Fruit fly (Drosophila melanogaster): ENCODE data around the gene CG4116.

The CG4116 gene

dm6 chrX:3053306-3053705 lies 14.1 kb downstream of the CG4116 start (continued):
- peak; percentile 12 for TF ChIP-seq unpg (GFP tag; optimal IDR thresholded peaks at IDR 0.05)
- TF ChIP-seq Oli (tag; optimal IDR thresholded peaks at IDR 0.05): peak; percentile 8
- no peak for TF ChIP-seq sens-2 (GFP tag; IDR thresholded peaks at IDR 0.05)
- TF ChIP-seq CG10366 (GFP tag; IDR thresholded peaks at IDR 0.05): peak; percentile 19; the same call in 1 of the 2 replicates
- peak; percentile 24; the same call in 1 of the 2 replicates for TF ChIP-seq Rfx (GFP tag; IDR thresholded peaks at IDR 0.05)
- TF ChIP-seq ci (GFP tag; IDR thresholded peaks at IDR 0.05): 0 out of 3 replicates have a peak, but pooled peaks have one; percentile 12
- peak; percentile 31; the same call in 1 of the 2 replicates for TF ChIP-seq Ptx1 (GFP tag; IDR thresholded peaks at IDR 0.05)
- no peak for TF ChIP-seq psq (GFP tag; optimal IDR thresholded peaks at IDR 0.05)
- 0 out of 3 replicates have a peak, but pooled peaks have one; percentile 21 for TF ChIP-seq otp (GFP tag; IDR thresholded peaks at IDR 0.05)
- TF ChIP-seq Side (GFP tag; optimal IDR thresholded peaks at IDR 0.05): no peak
- no peak for TF ChIP-seq bigmax (GFP tag; optimal IDR thresholded peaks at IDR 0.05)
- no peak for TF ChIP-seq Myb (GFP tag; optimal IDR thresholded peaks at IDR 0.05)
- peak; percentile 48 for TF ChIP-seq Xrp1 (GFP tag; IDR thresholded peaks at IDR 0.05)
- TF ChIP-seq tgo (GFP tag; IDR thresholded peaks at IDR 0.05): peak; percentile 24; the same call in 1 of the 3 replicates
- no peak for TF ChIP-seq gcm (GFP tag; optimal IDR thresholded peaks at IDR 0.05)
- peak; percentile 88 for TF ChIP-seq Ets65A (GFP tag)
- TF ChIP-seq vvl (GFP tag; IDR thresholded peaks at IDR 0.05): peak; percentile 53
- peak; percentile 17 for TF ChIP-seq nmo (GFP tag; optimal IDR thresholded peaks at IDR 0.05)
- peak; percentile 19; the same call in 1 of the 3 replicates for TF ChIP-seq CG14050 (GFP tag; IDR thresholded peaks at IDR 0.05)
- no peak for TF ChIP-seq CG31224 (GFP tag; IDR thresholded peaks at IDR 0.05)
- peak; percentile 26 for TF ChIP-seq gem (tag; optimal IDR thresholded peaks at IDR 0.05)
- no peak for TF ChIP-seq trem (tag; optimal IDR thresholded peaks at IDR 0.05)
- TF ChIP-seq grau (tag; optimal IDR thresholded peaks at IDR 0.05): peak; percentile 3
- TF ChIP-seq wek (GFP tag; optimal IDR thresholded peaks at IDR 0.05): no peak
- peak; percentile 32 for TF ChIP-seq CG1832 (GFP tag; optimal IDR thresholded peaks at IDR 0.05)
- no peak for TF ChIP-seq CG11085 (GFP tag; IDR thresholded peaks at IDR 0.05)
- no peak for TF ChIP-seq Nf-YB (GFP tag; optimal IDR thresholded peaks at IDR 0.05)
- no peak for TF ChIP-seq prd (optimal IDR thresholded peaks at IDR 0.05)
- peak; percentile 52; the same call in 1 of the 3 replicates for TF ChIP-seq prd (GFP tag; IDR thresholded peaks at IDR 0.05)
- TF ChIP-seq Abd-B (GFP tag; optimal IDR thresholded peaks at IDR 0.05): peak; percentile 17
- TF ChIP-seq esg (GFP tag; conservative IDR thresholded peaks at IDR 0.05): peak; percentile 51
- 0 out of 2 replicates have a peak, but pooled peaks have one; percentile 40 for TF ChIP-seq lmd (GFP tag; IDR thresholded peaks at IDR 0.05)
- TF ChIP-seq sens (GFP tag): peak; percentile 70
- TF ChIP-seq CG34422 (GFP tag; IDR thresholded peaks at IDR 0.05): 0 out of 3 replicates have a peak, but pooled peaks have one; percentile 35
- TF ChIP-seq Hmx (GFP tag; optimal IDR thresholded peaks at IDR 0.05): no peak
- no peak for TF ChIP-seq cad (GFP tag; optimal IDR thresholded peaks at IDR 0.05)
- TF ChIP-seq Taf1 (GFP tag; IDR thresholded peaks at IDR 0.05): 0 out of 2 replicates have a peak, but pooled peaks have one; percentile 13
- TF ChIP-seq CG7372 (GFP tag; IDR thresholded peaks at IDR 0.05): 0 out of 2 replicates have a peak, but pooled peaks have one; percentile 13
- no peak for TF ChIP-seq CG14667 (GFP tag; IDR thresholded peaks at IDR 0.05)
- no peak for TF ChIP-seq CG4707 (GFP tag; optimal IDR thresholded peaks at IDR 0.05)
- TF ChIP-seq gce (GFP tag; IDR thresholded peaks at IDR 0.05): no peak
- peak; percentile 11 for TF ChIP-seq CG2712 (tag; optimal IDR thresholded peaks at IDR 0.05)
- TF ChIP-seq CG4404 (GFP tag; IDR thresholded peaks at IDR 0.05): peak; percentile 60
- TF ChIP-seq bsh (GFP tag; optimal IDR thresholded peaks at IDR 0.05): peak in 1 of 2 experiments; percentile 78
- TF ChIP-seq CG14441 (GFP tag; IDR thresholded peaks at IDR 0.05): peak; percentile 51; the same call in 1 of the 2 replicates
- 0 out of 3 replicates have a peak, but pooled peaks have one; percentile 34 for TF ChIP-seq zfh1 (GFP tag; IDR thresholded peaks at IDR 0.05)
- TF ChIP-seq CG2889 (GFP tag; IDR thresholded peaks at IDR 0.05): no peak
- TF ChIP-seq CG8478 (optimal IDR thresholded peaks at IDR 0.05): no peak
